Worm (Caenorhabditis elegans): ENCODE data around the gene Y73F8A.23.

Y73F8A.23 gene

ce11 chrIV:15399977-15400376 lies 44.4 kb downstream of the Y73F8A.23 start, which contains the start of gene nhr-5:
Gene nhr-5 (plus strand): TSS chrIV:15400277.
- no peak for TF ChIP-seq T22C8.4 (GFP tag; IDR thresholded peaks at IDR 0.05)

- no peak for TF ChIP-seq ztf-23 (GFP tag; IDR thresholded peaks at IDR 0.05)
- no peak for TF ChIP-seq flt-1 (GFP tag; IDR thresholded peaks at IDR 0.05)
- TF ChIP-seq cog-1 (tag; optimal IDR thresholded peaks at IDR 0.05): no peak
- no peak for TF ChIP-seq med-1 (GFP tag; optimal IDR thresholded peaks at IDR 0.05; ENCODE audit: insufficient read depth)
- no peak for TF ChIP-seq ztf-29 (GFP tag; IDR thresholded peaks at IDR 0.05)
- TF ChIP-seq T22C8.4 (GFP tag; IDR thresholded peaks at IDR 0.05): no peak
- TF ChIP-seq klf-2 (GFP tag; conservative IDR thresholded peaks at IDR 0.05): no peak
- no peak for TF ChIP-seq ref-1 (GFP tag; conservative IDR thresholded peaks at IDR 0.05)
- TF ChIP-seq tab-1 (GFP tag; IDR thresholded peaks at IDR 0.05): no peak
These were observed 45.7 kb downstream of the Y73F8A.23 start for ce11 chrIV:15398643-15399042.

DNA sequence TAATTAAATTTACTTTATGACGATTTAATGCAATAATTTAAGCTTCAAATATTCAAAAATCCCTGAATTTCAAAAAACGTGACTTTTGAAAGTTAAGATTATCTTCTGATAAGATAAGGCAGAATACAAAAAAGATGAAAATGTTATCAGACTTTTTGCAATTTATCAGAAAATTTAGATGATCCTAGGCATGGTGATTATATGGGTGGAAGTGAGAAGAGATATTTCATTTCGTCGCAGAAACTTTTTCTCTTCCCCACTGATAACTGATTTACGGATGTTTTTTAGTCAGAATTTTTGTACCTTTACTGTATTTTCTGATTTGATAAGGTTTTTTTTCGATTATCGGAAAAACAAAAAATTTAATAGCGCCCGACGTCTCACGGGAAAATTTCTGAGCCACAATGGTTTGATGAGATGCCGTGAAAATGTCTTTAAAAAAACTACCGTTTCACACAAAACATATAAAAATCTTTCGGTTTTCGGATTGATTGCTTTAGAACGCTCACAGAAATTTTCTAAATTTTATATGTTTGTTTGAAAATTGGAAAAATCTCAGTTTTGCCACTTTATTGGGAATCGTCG lies 49.0 kb downstream of the Y73F8A.23 start:
- TF ChIP-seq T22C8.4 (GFP tag; IDR thresholded peaks at IDR 0.05): no peak
- TF ChIP-seq ztf-23 (GFP tag; IDR thresholded peaks at IDR 0.05): no peak
- no peak for TF ChIP-seq klf-2 (GFP tag; conservative IDR thresholded peaks at IDR 0.05)
- no peak for TF ChIP-seq tab-1 (GFP tag; IDR thresholded peaks at IDR 0.05)
- TF ChIP-seq med-1 (GFP tag; optimal IDR thresholded peaks at IDR 0.05; ENCODE audit: insufficient read depth): no peak
- no peak for TF ChIP-seq ref-1 (GFP tag; conservative IDR thresholded peaks at IDR 0.05)
- TF ChIP-seq ztf-29 (GFP tag; IDR thresholded peaks at IDR 0.05): no peak
- TF ChIP-seq flt-1 (GFP tag; IDR thresholded peaks at IDR 0.05): no peak
- no peak for TF ChIP-seq cog-1 (tag; optimal IDR thresholded peaks at IDR 0.05)

- TF ChIP-seq cog-1 (tag; optimal IDR thresholded peaks at IDR 0.05) (no peak), med-1 (GFP tag; optimal IDR thresholded peaks at IDR 0.05; ENCODE audit: insufficient read depth) (no peak), ztf-23 (GFP tag; IDR thresholded peaks at IDR 0.05) (no peak), T22C8.4 (GFP tag; IDR thresholded peaks at IDR 0.05) (no peak), klf-2 (GFP tag; conservative IDR thresholded peaks at IDR 0.05) (no peak), ztf-29 (GFP tag; IDR thresholded peaks at IDR 0.05) (no peak), tab-1 (GFP tag; IDR thresholded peaks at IDR 0.05) (no peak), ref-1 (GFP tag; conservative IDR thresholded peaks at IDR 0.05) (no peak), flt-1 (GFP tag; IDR thresholded peaks at IDR 0.05) (no peak)
These were observed 49.7 kb downstream of the Y73F8A.23 start for ce11 chrIV:15394544-15395125.

DNA sequence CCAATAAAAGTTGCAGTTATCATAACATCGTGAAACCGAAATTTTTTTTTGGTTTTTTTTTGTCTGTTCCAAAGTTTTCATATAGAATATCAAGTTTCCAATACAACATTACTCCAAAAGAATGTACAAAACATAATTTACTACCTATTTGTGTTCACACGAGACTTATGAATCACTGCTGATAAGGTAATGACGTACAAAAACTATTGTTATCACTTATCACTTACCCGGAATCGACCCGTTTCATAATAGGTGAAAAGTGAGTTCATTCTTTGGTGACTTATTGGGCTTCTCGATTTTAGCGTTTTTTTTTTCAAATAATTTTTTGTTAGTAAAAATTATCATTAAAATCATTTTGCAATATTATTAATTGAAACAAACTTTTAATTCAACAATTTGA lies 51.2 kb downstream of the Y73F8A.23 start:
- TF ChIP-seq ref-1 (GFP tag; conservative IDR thresholded peaks at IDR 0.05) (no peak), T22C8.4 (GFP tag; IDR thresholded peaks at IDR 0.05) (no peak), flt-1 (GFP tag; IDR thresholded peaks at IDR 0.05) (no peak), ztf-29 (GFP tag; IDR thresholded peaks at IDR 0.05) (no peak), tab-1 (GFP tag; IDR thresholded peaks at IDR 0.05) (no peak), med-1 (GFP tag; optimal IDR thresholded peaks at IDR 0.05; ENCODE audit: insufficient read depth) (no peak), klf-2 (GFP tag; conservative IDR thresholded peaks at IDR 0.05) (no peak), cog-1 (tag; optimal IDR thresholded peaks at IDR 0.05) (no peak), ztf-23 (GFP tag; IDR thresholded peaks at IDR 0.05) (no peak)
